Worm (Caenorhabditis elegans): Measurements from ENCODE around the gene F28A10.8.

- TF ChIP-seq flt-1 (GFP tag; IDR thresholded peaks at IDR 0.05) (no peak), ref-1 (GFP tag; conservative IDR thresholded peaks at IDR 0.05) (no peak), ztf-29 (GFP tag; IDR thresholded peaks at IDR 0.05) (no peak), tab-1 (GFP tag; IDR thresholded peaks at IDR 0.05) (no peak), T22C8.4 (GFP tag; IDR thresholded peaks at IDR 0.05) (no peak), cog-1 (tag; optimal IDR thresholded peaks at IDR 0.05) (no peak), med-1 (GFP tag; optimal IDR thresholded peaks at IDR 0.05; ENCODE audit: insufficient read depth) (no peak)
These were observed 49.7 kb upstream of the F28A10.8 start, which contains the start of gene T07D3.4 for ce11 chrII:888024-888423.

Measured in whole organism, midembryonic.